Worm (Caenorhabditis elegans) whole organism, L1 larva: ENCODE results near the gene K06A1.2.

Experiments used
- nhr-237 ChIP-seq: fragments of 150-350 bp; optimal IDR thresholded peaks from 2 replicates; lab custom pipeline; 2014; ENCODE audit warnings: missing biosample characterization, missing genetic modification characterization
- pag-3 ChIP-seq: sonication (generic microtip); optimal IDR thresholded peaks from 2 replicates; lab custom pipeline; 2017; ENCODE audit warnings: missing genetic modification characterization, mild to moderate bottlenecking, missing compliant biosample characterization, antibody characterized with exemption, borderline replicate concordance; ENCODE audit not compliant: insufficient read depth

ce11 chrII:6454671-6455070, 10.9 kb downstream of the K06A1.2 start, which contains the start of gene aptf-1:
- TF ChIP-seq pag-3 (no peak), nhr-237 (tag; lab: Kevin White, UChicago) (no peak)
